Fruit fly (Drosophila melanogaster): Measurements from ENCODE around the gene CG1695.

CG1695 gene

DNA sequence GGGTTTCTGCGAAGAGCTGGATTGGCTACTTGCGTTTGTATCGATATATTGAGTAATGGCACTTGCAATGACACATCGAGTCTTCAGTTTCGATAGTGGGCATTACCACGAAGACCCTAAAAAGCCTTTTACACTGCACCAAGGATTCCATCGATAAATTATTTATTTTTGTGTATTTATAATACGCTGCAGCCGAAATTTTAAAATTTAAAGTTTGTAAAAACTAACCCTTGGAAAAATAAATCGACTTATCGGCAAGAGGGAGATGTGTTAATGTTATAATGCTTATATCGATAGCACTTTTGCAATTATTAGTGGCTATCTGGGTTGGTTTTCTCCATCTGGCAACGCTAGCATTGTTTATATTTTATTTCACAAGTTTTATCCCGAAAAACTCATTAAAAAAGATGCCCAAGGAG is 10.0 kb upstream of the CG1695 start, which contains the start of the genes Pp4-19C and cactin (continued):
- no peak for TF ChIP-seq btn (GFP tag; optimal IDR thresholded peaks at IDR 0.05)
- peak; percentile 7 for TF ChIP-seq CG13424 (tag; optimal IDR thresholded peaks at IDR 0.05)
- peak; percentile 71 for TF ChIP-seq kay (GFP tag; optimal IDR thresholded peaks at IDR 0.05)
- no peak for TF ChIP-seq CG1832 (GFP tag; optimal IDR thresholded peaks at IDR 0.05)
- peak; percentile 54 for TF ChIP-seq pzg (GFP tag; optimal IDR thresholded peaks at IDR 0.05)
- no peak for TF ChIP-seq vfl (GFP tag; optimal IDR thresholded peaks at IDR 0.05)
- TF ChIP-seq stwl (tag; optimal IDR thresholded peaks at IDR 0.05): peak; percentile 59
- TF ChIP-seq Med (GFP tag): peak; percentile 88
- no peak for TF ChIP-seq crol (GFP tag; IDR thresholded peaks at IDR 0.05)
- peak; percentile 30 for TF ChIP-seq Ets97D (GFP tag; optimal IDR thresholded peaks at IDR 0.05)
- peak; percentile 77 for TF ChIP-seq Dref (GFP tag; IDR thresholded peaks at IDR 0.05)
- TF ChIP-seq CG10366 (GFP tag; IDR thresholded peaks at IDR 0.05): no peak
- no peak for TF ChIP-seq CG5180 (GFP tag; optimal IDR thresholded peaks at IDR 0.05)
- peak; percentile 34 for TF ChIP-seq CG12391 (tag; optimal IDR thresholded peaks at IDR 0.05)
- peak; percentile 46 for TF ChIP-seq CG30403 (GFP tag; optimal IDR thresholded peaks at IDR 0.05)
- peak; percentile 11; the same call in 1 of the 2 replicates for TF ChIP-seq CG6272 (GFP tag; IDR thresholded peaks at IDR 0.05)
- peak; percentile 69 for TF ChIP-seq phol (tag; optimal IDR thresholded peaks at IDR 0.05)
- peak; percentile 72 for TF ChIP-seq Sin3A (optimal IDR thresholded peaks at IDR 0.05)
- no peak for TF ChIP-seq onecut (GFP tag; IDR thresholded peaks at IDR 0.05)
- TF ChIP-seq nerfin-2 (GFP tag; IDR thresholded peaks at IDR 0.05; ENCODE audit: partially characterized antibody): peak; percentile 86
- no peak for TF ChIP-seq CG15601 (tag; optimal IDR thresholded peaks at IDR 0.05)
- TF ChIP-seq cwo (GFP tag; optimal IDR thresholded peaks at IDR 0.05): no peak
- TF ChIP-seq CG13287 (GFP tag; IDR thresholded peaks at IDR 0.05; ENCODE audit: partially characterized antibody): peak; percentile 86
- peak; percentile 93 for TF ChIP-seq BEAF-32 (GFP tag; optimal IDR thresholded peaks at IDR 0.05)
- peak; percentile 89 for TF ChIP-seq hb (GFP tag; IDR thresholded peaks at IDR 0.05; ENCODE audit: partially characterized antibody)
- TF ChIP-seq Spps (tag; optimal IDR thresholded peaks at IDR 0.05): no peak
- no peak for TF ChIP-seq Sry-β (GFP tag; optimal IDR thresholded peaks at IDR 0.05)
- no peak for TF ChIP-seq Fer1 (GFP tag; optimal IDR thresholded peaks at IDR 0.05)
- TF ChIP-seq CG4617 (GFP tag; optimal IDR thresholded peaks at IDR 0.05; ENCODE audit: borderline replicate concordance): peak; percentile 62
- TF ChIP-seq zen (tag; optimal IDR thresholded peaks at IDR 0.05): peak; percentile 53
- TF ChIP-seq CG17361 (GFP tag; IDR thresholded peaks at IDR 0.05): 0 out of 3 replicates have a peak, but pooled peaks have one; percentile 30
- TF ChIP-seq Abd-B (GFP tag; optimal IDR thresholded peaks at IDR 0.05): peak; percentile 48
- no peak for TF ChIP-seq ash1 (GFP tag; optimal IDR thresholded peaks at IDR 0.05)
- no peak for TF ChIP-seq gt (GFP tag; IDR thresholded peaks at IDR 0.05)
- no peak for TF ChIP-seq bowl (GFP tag; IDR thresholded peaks at IDR 0.05)
- TF ChIP-seq Scr (GFP tag; IDR thresholded peaks at IDR 0.05; ENCODE audit: partially characterized antibody): peak; percentile 91
- TF ChIP-seq CG34224 (GFP tag; IDR thresholded peaks at IDR 0.05; ENCODE audit: partially characterized antibody): peak; percentile 83
- TF ChIP-seq vvl (GFP tag; IDR thresholded peaks at IDR 0.05): 0 out of 2 replicates have a peak, but pooled peaks have one; percentile 23
- peak; percentile 74 for TF ChIP-seq ato (GFP tag; IDR thresholded peaks at IDR 0.05; ENCODE audit: partially characterized antibody)
- TF ChIP-seq dmrt11E (tag; optimal IDR thresholded peaks at IDR 0.05): peak; percentile 28
- peak; percentile 69 for TF ChIP-seq CG30020 (tag; optimal IDR thresholded peaks at IDR 0.05)
- no peak for TF ChIP-seq jigr1 (GFP tag; IDR thresholded peaks at IDR 0.05)
- peak; percentile 53; the same call in 1 of the 2 replicates for TF ChIP-seq MBD-R2 (GFP tag; IDR thresholded peaks at IDR 0.05)
- TF ChIP-seq YL-1 (GFP tag; optimal IDR thresholded peaks at IDR 0.05): peak; percentile 79
- TF ChIP-seq grau (tag; optimal IDR thresholded peaks at IDR 0.05): peak; percentile 36
- no peak for TF ChIP-seq ranshi (GFP tag; IDR thresholded peaks at IDR 0.05)
- TF ChIP-seq mld (GFP tag; IDR thresholded peaks at IDR 0.05; ENCODE audit: partially characterized antibody): peak; percentile 71; the same call in 1 of the 3 replicates
- TF ChIP-seq ind (GFP tag; optimal IDR thresholded peaks at IDR 0.05): peak; percentile 17
- TF ChIP-seq Hr51 (GFP tag; optimal IDR thresholded peaks at IDR 0.05): no peak
- peak; percentile 22 for TF ChIP-seq Myb (GFP tag; optimal IDR thresholded peaks at IDR 0.05)

Data from whole organism, embryonic.